Worm (Caenorhabditis elegans): ENCODE data around the gene Y41D4B.4.
"Not testable (repeated sequence)": the region's sequence is repeated elsewhere in the genome, so short reads cannot be mapped to it uniquely, and the experiment has no call there.

Y41D4B.4 gene

DNA sequence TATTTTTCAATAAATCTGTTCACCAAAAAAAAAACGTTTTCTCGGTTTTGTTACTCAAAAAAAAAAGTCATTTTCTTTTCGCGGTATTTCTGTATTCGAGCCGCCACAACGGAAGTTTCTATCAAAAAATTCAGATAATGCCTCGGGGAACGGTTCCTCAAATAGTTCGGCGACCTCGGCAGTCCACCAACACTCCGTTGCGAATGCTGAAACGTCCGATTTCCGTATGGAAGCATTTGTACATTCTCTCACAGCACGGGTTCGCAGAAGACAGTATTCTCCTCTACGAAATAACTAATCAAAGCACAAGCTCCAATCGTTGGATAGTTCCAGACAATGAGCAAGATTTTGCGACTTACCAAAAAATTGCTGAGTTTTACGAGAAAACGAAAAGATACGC is at the start of gene Y41D4B.4:
Gene Y41D4B.4, plus strand, starts transcription at position 133 of the 400 bp plus-strand sequence.
- TF ChIP-seq him-1 (tag; optimal IDR thresholded peaks at IDR 0.05), result no peak
- TF ChIP-seq W03F9.2 (tag; optimal IDR thresholded peaks at IDR 0.05), result no peak
- no peak for TF ChIP-seq dao-5 (tag; optimal IDR thresholded peaks at IDR 0.05)

DNA sequence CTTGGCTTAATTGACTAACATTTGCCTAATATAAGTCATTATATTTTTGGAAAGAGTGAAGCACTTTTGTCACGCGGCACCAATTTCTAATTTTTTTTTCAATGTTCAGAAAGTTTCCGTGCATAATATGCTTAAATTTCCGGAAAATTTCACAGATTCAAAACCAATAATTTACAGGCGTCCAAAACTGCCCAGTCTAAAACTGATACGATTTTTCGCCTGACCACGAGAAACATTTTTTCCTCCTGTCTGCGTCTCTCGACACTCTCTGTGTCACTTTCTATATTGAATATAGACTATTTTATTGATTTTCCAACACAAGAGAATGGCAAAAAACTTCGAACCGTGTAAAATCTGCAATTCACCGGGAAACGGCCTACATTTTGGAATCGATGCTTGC is 46.3 kb upstream of the Y41D4B.4 start, which contains the start of gene nhr-122:
Gene nhr-122, plus strand, starts transcription at position 301 of the 400 bp plus-strand sequence.
- TF ChIP-seq W03F9.2 (tag; optimal IDR thresholded peaks at IDR 0.05), result no peak
- no peak for TF ChIP-seq him-1 (tag; optimal IDR thresholded peaks at IDR 0.05)
- TF ChIP-seq dao-5 (tag; optimal IDR thresholded peaks at IDR 0.05), result no peak

DNA sequence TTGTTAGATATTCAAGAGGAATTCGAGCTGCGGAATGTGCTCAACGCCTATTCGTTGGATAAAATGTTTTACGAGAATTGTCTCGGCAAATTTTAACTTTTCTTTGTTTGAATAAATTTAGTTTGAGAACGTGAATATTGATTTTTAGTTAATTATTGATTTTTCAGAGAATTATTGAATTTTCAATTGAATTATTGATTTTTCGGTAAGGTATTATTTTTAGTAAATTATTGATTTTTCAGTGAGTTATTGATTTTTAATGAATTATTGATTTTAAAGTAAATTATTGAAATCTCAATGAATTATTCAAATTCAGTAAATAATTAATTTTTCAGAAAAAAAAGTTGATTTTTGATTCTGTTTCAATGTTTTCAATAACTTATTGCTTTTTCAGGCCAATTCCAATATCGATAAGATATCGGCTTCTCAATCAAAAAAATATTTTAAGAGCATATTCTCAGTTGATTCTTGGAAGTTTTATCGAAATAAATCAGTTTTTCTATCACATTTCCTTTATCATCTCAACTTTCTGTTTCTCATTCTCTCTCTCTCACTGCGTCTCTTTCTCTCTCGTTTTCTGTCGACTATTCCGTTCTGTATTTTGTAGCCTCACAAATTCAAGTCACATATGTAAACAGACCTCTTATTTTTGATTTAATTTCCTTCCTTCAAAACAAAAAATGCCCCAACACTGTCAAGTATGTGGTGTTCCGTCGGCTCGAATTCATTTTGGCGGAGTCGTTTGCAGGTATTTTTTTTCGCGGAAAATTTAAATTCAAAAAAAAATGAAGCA is 40.2 kb upstream of the Y41D4B.4 start, which contains the start of gene nhr-92:
Gene nhr-92, plus strand, starts transcription at position 576 of the 793 bp plus-strand sequence.
- TF ChIP-seq dao-5 (tag; optimal IDR thresholded peaks at IDR 0.05) (no peak), W03F9.2 (tag; optimal IDR thresholded peaks at IDR 0.05) (no peak), him-1 (tag; optimal IDR thresholded peaks at IDR 0.05) (no peak)

DNA sequence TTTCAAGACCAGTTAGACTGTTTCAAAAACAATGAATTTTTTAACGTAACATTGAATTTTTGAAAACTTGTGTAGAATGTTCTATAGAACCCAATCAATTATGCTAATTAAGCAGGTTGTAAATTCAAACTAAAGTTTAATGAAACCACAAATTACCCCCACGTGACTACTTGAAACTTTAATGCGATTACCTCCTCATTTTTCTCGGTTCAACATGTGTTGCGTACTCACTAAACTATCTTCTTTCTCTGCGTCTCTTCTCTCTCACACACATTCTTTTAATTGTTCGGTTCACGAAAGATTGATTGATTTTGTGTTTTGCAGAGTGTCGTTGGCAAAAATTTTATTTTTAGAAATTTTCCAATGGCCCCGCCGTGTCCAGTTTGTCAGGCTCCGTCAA is 36.2 kb upstream of the Y41D4B.4 start, which contains the start of gene nhr-87:
Gene nhr-87, plus strand, starts transcription at position 318 of the 400 bp plus-strand sequence.
- TF ChIP-seq dao-5 (tag; optimal IDR thresholded peaks at IDR 0.05), result no peak
- TF ChIP-seq W03F9.2 (tag; optimal IDR thresholded peaks at IDR 0.05), result no peak
- no peak for TF ChIP-seq him-1 (tag; optimal IDR thresholded peaks at IDR 0.05)

DNA sequence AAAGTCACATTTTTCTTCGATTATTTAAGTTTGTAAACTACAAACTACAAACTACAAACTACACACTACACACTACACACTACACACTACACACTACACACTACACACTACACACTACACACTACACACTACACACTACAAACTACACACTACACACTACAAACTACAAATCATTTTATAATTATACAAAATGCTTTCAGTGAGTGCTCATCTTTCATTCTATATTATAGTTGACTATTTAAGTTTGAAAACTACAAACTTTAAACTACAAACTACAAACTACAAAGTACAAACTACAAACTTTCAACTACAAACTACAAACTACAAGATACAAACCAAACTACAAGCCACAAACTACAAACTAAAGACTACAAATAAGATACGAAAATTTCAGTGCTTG is 35.5 kb upstream of the Y41D4B.4 start:
- TF ChIP-seq dao-5 (tag; optimal IDR thresholded peaks at IDR 0.05) (no peak), W03F9.2 (tag; optimal IDR thresholded peaks at IDR 0.05) (no peak), him-1 (tag; optimal IDR thresholded peaks at IDR 0.05) (no peak)

DNA sequence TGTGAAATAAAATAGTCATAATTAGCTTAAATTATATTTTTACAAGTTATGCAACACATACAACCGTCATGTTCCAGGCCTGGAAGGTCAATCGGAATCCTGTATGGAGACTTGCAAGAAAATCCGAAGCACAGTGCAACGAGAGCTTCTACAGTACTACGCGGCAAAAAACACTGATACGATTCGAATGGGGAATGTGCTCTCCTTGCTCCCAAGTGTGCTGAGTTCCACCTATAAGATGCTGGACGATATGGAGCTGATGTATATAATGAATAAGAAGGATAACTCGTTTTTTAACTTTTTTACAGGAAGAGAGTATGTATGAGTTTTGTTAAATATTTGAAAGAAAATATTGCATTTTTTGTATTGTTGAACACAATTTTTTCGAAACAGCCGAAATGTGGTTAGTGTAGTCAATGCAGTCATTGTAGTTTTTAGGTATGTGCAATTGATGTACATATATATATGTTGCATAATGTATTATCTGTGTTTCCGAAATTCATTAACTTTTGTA is 33.5 kb upstream of the Y41D4B.4 start, which contains the start of gene nhr-146:
Gene nhr-146, plus strand, starts transcription at position 464 of the 514 bp plus-strand sequence.
- TF ChIP-seq him-1 (tag; optimal IDR thresholded peaks at IDR 0.05) (no peak), dao-5 (tag; optimal IDR thresholded peaks at IDR 0.05) (no peak), W03F9.2 (tag; optimal IDR thresholded peaks at IDR 0.05) (no peak)

DNA sequence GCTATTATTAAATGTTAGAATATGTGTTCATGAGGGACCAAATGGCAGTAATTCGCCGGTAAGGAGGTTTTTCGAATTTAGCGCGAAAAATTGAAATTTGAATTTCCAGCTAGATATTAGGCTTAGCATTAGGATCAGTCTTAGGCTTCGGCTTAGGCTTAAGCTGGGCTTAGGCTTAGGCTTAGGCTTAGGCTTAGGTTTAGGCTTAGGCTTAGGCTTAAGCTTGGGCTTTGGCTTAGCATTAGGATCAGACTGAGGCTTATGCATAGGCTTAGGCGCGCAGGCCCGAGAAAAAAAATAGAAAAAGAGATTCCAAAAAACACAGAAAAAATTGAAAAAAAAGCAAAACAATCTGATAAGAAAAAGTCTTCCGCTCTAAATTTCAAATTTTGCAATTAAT is 31.6 kb upstream of the Y41D4B.4 start:
- TF ChIP-seq him-1 (tag; optimal IDR thresholded peaks at IDR 0.05) (no peak), dao-5 (tag; optimal IDR thresholded peaks at IDR 0.05) (no peak), W03F9.2 (tag; optimal IDR thresholded peaks at IDR 0.05) (no peak)

DNA sequence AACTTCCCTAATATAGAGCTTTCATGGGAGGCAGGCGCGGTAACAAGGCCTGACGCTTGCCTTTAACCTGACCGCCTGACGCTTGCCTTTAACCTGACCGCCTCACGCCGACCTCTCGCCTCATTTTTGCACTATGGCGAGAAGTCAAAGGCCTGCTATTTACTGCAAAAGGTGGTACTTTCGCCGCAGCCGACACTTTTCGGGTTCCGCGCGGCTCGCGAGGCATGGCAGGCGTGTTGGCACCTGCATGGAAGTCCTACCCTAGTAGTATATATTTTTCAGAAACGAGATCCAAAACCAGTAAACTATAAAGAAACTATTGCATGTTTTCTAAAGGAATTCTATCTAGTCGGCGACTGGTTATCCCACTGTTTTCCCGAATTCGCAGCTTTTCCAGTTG is 31.2 kb upstream of the Y41D4B.4 start:
- TF ChIP-seq W03F9.2 (tag; optimal IDR thresholded peaks at IDR 0.05) (no peak), him-1 (tag; optimal IDR thresholded peaks at IDR 0.05) (no peak), dao-5 (tag; optimal IDR thresholded peaks at IDR 0.05) (no peak)

DNA sequence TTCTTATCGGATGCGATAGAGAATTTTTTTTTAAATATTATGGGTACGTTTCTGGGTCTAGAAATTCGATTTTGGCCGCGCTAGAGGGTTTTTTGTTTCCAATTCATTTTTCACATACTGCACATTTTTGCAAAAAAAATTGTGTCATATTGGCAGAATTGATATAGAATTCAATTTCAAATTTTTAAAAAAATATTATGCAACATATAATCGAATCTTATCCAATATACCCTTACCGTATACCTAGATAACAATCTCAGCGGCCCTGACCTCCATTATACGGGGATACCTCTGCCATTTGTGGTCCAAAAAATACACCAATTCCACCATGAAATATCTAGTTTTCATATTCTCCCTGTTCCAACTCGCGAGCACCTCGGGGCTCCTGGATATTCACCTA is 28.3 kb upstream of the Y41D4B.4 start, which contains the start of gene cpg-24:
Gene cpg-24, plus strand, starts transcription at position 301 of the 400 bp plus-strand sequence.
- no peak for TF ChIP-seq dao-5 (tag; optimal IDR thresholded peaks at IDR 0.05)
- TF ChIP-seq him-1 (tag; optimal IDR thresholded peaks at IDR 0.05), result no peak
- no peak for TF ChIP-seq W03F9.2 (tag; optimal IDR thresholded peaks at IDR 0.05)

DNA sequence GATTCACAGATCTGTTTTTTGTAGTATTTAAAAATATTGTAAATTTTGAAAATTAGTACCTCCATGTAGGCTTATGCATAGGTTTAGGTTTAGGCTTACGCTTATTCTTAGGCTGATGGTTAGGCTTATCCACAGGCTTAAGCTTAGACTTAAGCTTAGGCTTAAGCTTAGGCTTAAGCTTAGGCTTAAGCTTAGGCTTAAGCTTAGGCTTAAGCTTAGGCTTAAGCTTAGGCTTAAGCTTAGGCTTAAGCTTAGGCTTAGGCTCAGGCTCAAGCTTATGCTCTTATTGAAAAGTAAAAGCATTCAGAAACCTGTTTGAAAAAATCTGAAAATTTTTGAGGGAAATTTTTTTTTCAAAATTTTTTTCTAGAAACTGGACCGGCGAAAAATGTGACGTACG is 27.3 kb upstream of the Y41D4B.4 start:
- no peak for TF ChIP-seq W03F9.2 (tag; optimal IDR thresholded peaks at IDR 0.05)
- TF ChIP-seq him-1 (tag; optimal IDR thresholded peaks at IDR 0.05), result no peak
- no peak for TF ChIP-seq dao-5 (tag; optimal IDR thresholded peaks at IDR 0.05)

DNA sequence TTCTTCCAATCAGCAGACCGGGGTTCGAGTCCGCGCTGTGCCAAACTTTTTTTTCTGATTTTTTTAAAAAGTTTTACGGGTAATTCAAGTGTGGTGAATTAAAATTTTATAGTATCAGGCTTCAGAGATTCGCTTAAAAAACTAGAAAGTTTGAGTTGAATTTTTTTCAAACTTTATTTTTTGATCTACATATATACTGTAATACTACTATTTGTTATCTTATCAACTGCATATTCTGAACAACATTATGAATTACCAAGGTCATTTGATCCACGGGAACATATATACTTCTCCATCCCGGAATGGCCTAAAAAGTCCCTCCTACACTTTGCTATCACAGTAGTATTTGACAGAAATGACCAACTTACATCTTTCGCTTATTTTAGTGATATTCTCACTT is 26.5 kb upstream of the Y41D4B.4 start, which contains the start of gene Y41D4B.6:
Gene Y41D4B.6, plus strand, starts transcription at position 301 of the 400 bp plus-strand sequence.
- TF ChIP-seq dao-5 (tag; optimal IDR thresholded peaks at IDR 0.05) (no peak), him-1 (tag; optimal IDR thresholded peaks at IDR 0.05) (no peak), W03F9.2 (tag; optimal IDR thresholded peaks at IDR 0.05) (no peak)

DNA sequence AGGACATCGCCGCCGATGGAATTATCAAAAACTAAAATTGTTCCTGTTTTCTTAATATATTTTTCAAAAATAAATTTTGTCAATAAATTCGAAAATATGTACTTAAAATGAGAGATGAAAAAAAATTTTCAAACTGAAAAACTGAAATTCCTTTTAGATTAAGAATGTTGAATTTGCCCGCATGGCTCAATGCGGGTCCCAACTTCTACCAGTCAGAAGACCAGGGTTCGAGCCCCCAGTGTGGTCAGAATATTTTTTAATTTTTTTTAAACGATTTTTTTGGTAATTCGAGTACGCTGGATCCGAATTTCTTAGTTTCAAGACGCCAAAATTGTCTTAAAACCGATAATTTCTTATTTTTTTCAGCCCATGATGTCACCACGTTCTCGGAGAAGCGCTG is 22.6 kb upstream of the Y41D4B.4 start:
- TF ChIP-seq him-1 (tag; optimal IDR thresholded peaks at IDR 0.05), result no peak
- no peak for TF ChIP-seq W03F9.2 (tag; optimal IDR thresholded peaks at IDR 0.05)
- TF ChIP-seq dao-5 (tag; optimal IDR thresholded peaks at IDR 0.05), result no peak

DNA sequence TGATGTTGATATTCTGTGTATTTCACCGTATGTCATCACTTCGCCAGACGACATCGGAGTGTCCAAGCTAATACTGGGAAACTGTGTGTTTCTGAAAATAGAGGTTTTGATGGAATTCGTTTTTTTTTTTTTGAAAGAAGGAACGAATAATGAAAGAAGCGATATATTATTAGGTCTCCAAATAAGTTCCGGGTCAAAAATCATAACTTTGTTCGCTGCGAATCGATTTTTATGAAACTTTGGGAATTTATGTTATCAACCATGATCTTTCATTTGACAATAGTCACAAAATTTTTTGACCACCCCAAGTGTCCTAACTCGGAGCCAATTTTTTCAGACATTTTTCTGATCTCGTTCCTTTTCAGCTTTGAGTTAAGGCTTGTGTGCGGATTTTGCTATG is 14.7 kb upstream of the Y41D4B.4 start, which contains the start of gene nhr-274:
Gene nhr-274, minus strand, starts transcription at position 101 of the 400 bp plus-strand sequence.
- not testable (repeated sequence) for TF ChIP-seq W03F9.2, him-1, dao-5 (tag; optimal IDR thresholded peaks at IDR 0.05)

DNA sequence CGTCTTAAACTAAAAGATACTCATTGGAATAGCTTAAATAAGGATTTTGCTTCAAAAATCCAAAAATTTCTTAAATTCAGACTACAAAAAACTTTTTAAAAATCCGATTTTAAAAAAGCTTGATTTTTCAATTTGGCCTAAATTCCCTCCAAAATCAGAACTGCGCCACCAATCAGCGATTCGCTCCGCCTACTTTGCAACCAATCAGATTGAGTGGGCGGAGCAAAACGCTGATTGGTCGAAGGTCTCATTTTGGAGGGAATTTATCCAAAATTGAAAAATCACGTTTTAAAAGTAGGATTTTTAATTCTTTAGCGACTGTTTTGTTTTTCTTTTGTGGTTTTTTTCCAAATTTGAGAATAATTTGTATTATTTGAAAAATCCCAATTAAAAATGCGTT is 10.6 kb upstream of the Y41D4B.4 start:
- TF ChIP-seq dao-5 (tag; optimal IDR thresholded peaks at IDR 0.05) (no peak), W03F9.2 (tag; optimal IDR thresholded peaks at IDR 0.05) (no peak), him-1 (tag; optimal IDR thresholded peaks at IDR 0.05) (no peak)

Measured in whole organism, L4/young adult.